Worm (Caenorhabditis elegans): ENCODE results near the gene ttbk-4.

DNA sequence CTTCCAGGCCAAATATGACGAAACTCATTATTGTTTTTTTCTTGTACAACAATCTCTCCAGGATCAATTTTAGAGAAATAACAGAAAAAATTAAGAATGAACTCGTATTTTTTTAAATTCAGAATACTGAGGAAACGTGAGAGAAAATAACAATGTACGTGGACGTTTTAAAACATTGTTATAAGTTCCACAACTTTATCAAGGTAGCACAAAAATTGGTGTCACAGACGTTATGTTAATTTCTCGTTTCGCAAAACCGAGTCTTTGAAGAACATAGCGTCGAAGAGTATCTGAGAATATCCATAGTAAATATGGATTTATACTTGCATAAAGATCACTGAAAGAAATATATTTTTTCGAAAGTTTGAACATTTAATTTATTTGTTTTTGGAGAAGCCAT, 23.8 kb downstream of the ttbk-4 start, which contains the start of gene T04B2.8:
- TF ChIP-seq lin-13 (GFP tag; optimal IDR thresholded peaks at IDR 0.05) (no peak), nhr-28 (tag; optimal IDR thresholded peaks at IDR 0.05) (no peak), F26F4.8 (GFP tag; conservative IDR thresholded peaks at IDR 0.05) (no peak), ctbp-1 (GFP tag; IDR thresholded peaks at IDR 0.05) (no peak), lin-39 (tag; optimal IDR thresholded peaks at IDR 0.05) (no peak), D1046.2 (GFP tag; IDR thresholded peaks at IDR 0.05) (no peak)

All from whole organism, L4 larva.